Fruit fly (Drosophila melanogaster) whole organism, prepupa: ENCODE measurements around the gene Npc2g.

Experiments used
- CG11902 ChIP-seq: fragments of 200-800 bp; sonication (Bioruptor generic); optimal IDR thresholded peaks from 3 replicates; lab custom pipeline; 2016; ENCODE audit warnings: missing biosample characterization, missing genetic modification characterization
- CG16779 ChIP-seq: fragments of 200-800 bp; sonication (Bioruptor generic); optimal IDR thresholded peaks from 3 replicates; lab custom pipeline; 2017; ENCODE audit warnings: missing biosample characterization, mild to moderate bottlenecking, missing genetic modification characterization
- CG32006 ChIP-seq: fragments of 200-800 bp; sonication (Bioruptor generic); optimal IDR thresholded peaks from 3 replicates; lab custom pipeline; 2017; ENCODE audit warnings: missing biosample characterization, mild to moderate bottlenecking, missing genetic modification characterization
- Eip75B ChIP-seq: fragments of 200-800 bp; sonication (Bioruptor generic); optimal IDR thresholded peaks from 3 replicates; lab custom pipeline; 2016; ENCODE audit warnings: missing biosample characterization, missing genetic modification characterization
- Gug ChIP-seq: fragments of 200-800 bp; sonication (Bioruptor generic); IDR thresholded peaks from 2 replicates; pipeline ENCODE4 v1.3.6; 2022; ENCODE audit warnings: missing biosample characterization, missing genetic modification characterization
- Hr39 ChIP-seq: fragments of 200-800 bp; sonication (Bioruptor generic); optimal IDR thresholded peaks from 2 replicates; lab custom pipeline; 2016; ENCODE audit warnings: missing biosample characterization, missing genetic modification characterization
- cyc ChIP-seq: fragments of 200-800 bp; sonication (Bioruptor generic); optimal IDR thresholded peaks from 3 replicates; lab custom pipeline; 2016; ENCODE audit warnings: missing biosample characterization, missing genetic modification characterization
- fkh ChIP-seq: fragments of 200-800 bp; sonication (Bioruptor generic); optimal IDR thresholded peaks from 3 replicates; lab custom pipeline; 2017; ENCODE audit warnings: missing biosample characterization, mild to moderate bottlenecking, missing genetic modification characterization, moderate library complexity

DNA sequence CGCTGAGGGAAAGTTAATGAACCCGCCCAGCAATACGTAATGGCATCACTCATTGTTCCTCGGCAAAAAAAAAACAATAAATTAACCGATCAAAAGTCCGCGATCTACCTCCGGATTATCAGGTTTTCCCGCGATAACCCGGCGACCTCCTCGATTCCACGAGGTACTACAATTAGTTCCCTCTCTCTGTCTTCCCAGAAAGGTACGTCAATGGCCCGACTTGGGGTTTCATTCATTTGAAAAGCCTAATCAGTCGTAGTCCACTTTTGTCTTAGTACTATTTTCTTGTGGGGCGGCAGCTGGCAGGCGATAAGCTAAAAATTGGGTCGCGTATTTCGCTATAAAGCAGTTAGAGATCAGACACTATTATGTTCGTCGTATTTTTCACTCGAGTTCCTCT lies 34.2 kb upstream of the Npc2g start:
- no peak for TF ChIP-seq Gug
- TF ChIP-seq Hr39 (GFP tag; lab: Kevin White, UChicago): no peak
- TF ChIP-seq Eip75B: no peak
- no peak for TF ChIP-seq CG11902 (GFP tag; lab: Kevin White, UChicago)
- TF ChIP-seq CG32006 (GFP tag; lab: Kevin White, UChicago): no peak
- no peak for TF ChIP-seq cyc
- TF ChIP-seq fkh (GFP tag; lab: Kevin White, UChicago): no peak
- TF ChIP-seq CG16779 (tag; lab: Kevin White, UChicago): no peak
